Fruit fly (Drosophila melanogaster): ENCODE data around the gene Ibf2.

The Ibf2 gene

DNA sequence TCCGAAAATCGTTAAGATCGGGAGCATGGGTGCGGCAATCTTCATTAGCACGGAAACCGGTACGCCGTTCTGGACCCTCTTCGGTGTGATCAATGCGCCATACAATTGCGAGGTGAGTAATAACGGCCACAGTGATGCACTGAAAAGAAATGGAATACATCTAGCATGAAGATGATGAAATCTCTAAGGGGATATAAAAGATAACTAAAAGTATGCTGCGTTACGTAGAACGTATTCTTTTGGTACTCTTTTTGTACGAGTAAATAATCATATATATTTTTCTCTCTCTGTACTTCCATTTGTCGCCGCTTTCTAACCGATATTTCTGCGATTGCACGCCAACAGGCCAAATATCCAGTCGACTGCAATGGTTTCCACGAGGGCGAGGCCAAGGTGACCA, 7.4 kb downstream of the Ibf2 start (continued):
- TF ChIP-seq CG6163 (GFP tag; IDR thresholded peaks at IDR 0.05) = peak; percentile 93
- no peak for TF ChIP-seq fkh (GFP tag; optimal IDR thresholded peaks at IDR 0.05)
- TF ChIP-seq lz (GFP tag; optimal IDR thresholded peaks at IDR 0.05) = peak; percentile 92
- TF ChIP-seq vri (GFP tag; optimal IDR thresholded peaks at IDR 0.05) = no peak
- TF ChIP-seq Lpt (GFP tag; optimal IDR thresholded peaks at IDR 0.05) = peak; percentile 87
- TF ChIP-seq CG9139 (GFP tag; optimal IDR thresholded peaks at IDR 0.05) = peak; percentile 34
- peak; percentile 85 for TF ChIP-seq Ets21C (GFP tag; optimal IDR thresholded peaks at IDR 0.05)
- peak; percentile 92 for TF ChIP-seq CG32006 (GFP tag; optimal IDR thresholded peaks at IDR 0.05)
- TF ChIP-seq Eip78C (GFP tag) = peak; percentile 96
- TF ChIP-seq CG4318 (GFP tag; optimal IDR thresholded peaks at IDR 0.05) = peak; percentile 82
- peak; percentile 79 for TF ChIP-seq CG8632 (GFP tag; optimal IDR thresholded peaks at IDR 0.05)
- TF ChIP-seq Blimp-1 (GFP tag; optimal IDR thresholded peaks at IDR 0.05) = peak; percentile 67
- peak; percentile 92 for TF ChIP-seq cyc (GFP tag; optimal IDR thresholded peaks at IDR 0.05)
- no peak for TF ChIP-seq CG6276 (GFP tag; optimal IDR thresholded peaks at IDR 0.05)
- TF ChIP-seq CG10631 (GFP tag; optimal IDR thresholded peaks at IDR 0.05) = peak; percentile 88
- peak; percentile 54 for TF ChIP-seq CG1621 (tag; optimal IDR thresholded peaks at IDR 0.05)
- peak; percentile 86 for TF ChIP-seq CG6854 (GFP tag; optimal IDR thresholded peaks at IDR 0.05)
- TF ChIP-seq Sox102F (GFP tag; optimal IDR thresholded peaks at IDR 0.05) = peak; percentile 92
- no peak for TF ChIP-seq svp (GFP tag)
- peak; percentile 71 for TF ChIP-seq CG8319 (GFP tag; optimal IDR thresholded peaks at IDR 0.05)
- TF ChIP-seq CG11902 (GFP tag; optimal IDR thresholded peaks at IDR 0.05) = peak; percentile 70
- TF ChIP-seq fd85E (GFP tag; optimal IDR thresholded peaks at IDR 0.05) = peak; percentile 26
- TF ChIP-seq ss (GFP tag; optimal IDR thresholded peaks at IDR 0.05) = peak; percentile 44 to 47
- TF ChIP-seq CG10669 (GFP tag; optimal IDR thresholded peaks at IDR 0.05) = peak; percentile 71
- peak; percentile 87 for TF ChIP-seq pdm3 (GFP tag; optimal IDR thresholded peaks at IDR 0.05)
- TF ChIP-seq Smox (GFP tag; optimal IDR thresholded peaks at IDR 0.05) = peak; percentile 92
- TF ChIP-seq CG8119 (GFP tag; IDR thresholded peaks at IDR 0.05) = peak; percentile 91
- TF ChIP-seq Sox14 (GFP tag; optimal IDR thresholded peaks at IDR 0.05) = peak; percentile 89
- TF ChIP-seq Eip93F (GFP tag; optimal IDR thresholded peaks at IDR 0.05) = peak; percentile 84
- peak; percentile 93 for TF ChIP-seq topi (GFP tag; optimal IDR thresholded peaks at IDR 0.05)
- peak; percentile 71 for TF ChIP-seq CG11762 (GFP tag; optimal IDR thresholded peaks at IDR 0.05; ENCODE audit: insufficient read depth)
- TF ChIP-seq CG6808 (GFP tag; optimal IDR thresholded peaks at IDR 0.05) = peak; percentile 56
- peak; percentile 91 for TF ChIP-seq CG15336 (GFP tag; IDR thresholded peaks at IDR 0.05)
- TF ChIP-seq Sox15 (GFP tag; optimal IDR thresholded peaks at IDR 0.05) = peak; percentile 77
- peak; percentile 82 for TF ChIP-seq CG34406 (GFP tag; optimal IDR thresholded peaks at IDR 0.05)
- TF ChIP-seq CG6792 (GFP tag; optimal IDR thresholded peaks at IDR 0.05) = peak; percentile 89
- TF ChIP-seq dsx (GFP tag; optimal IDR thresholded peaks at IDR 0.05; ENCODE audit: poor library complexity, severe bottlenecking) = peak; percentile 56
- no peak for TF ChIP-seq Hr38 (GFP tag; optimal IDR thresholded peaks at IDR 0.05)
- TF ChIP-seq Hr4 (GFP tag; optimal IDR thresholded peaks at IDR 0.05) = peak; percentile 92
- TF ChIP-seq CG3032 (tag; optimal IDR thresholded peaks at IDR 0.05) = peak; percentile 71
- TF ChIP-seq CG3919 (GFP tag; optimal IDR thresholded peaks at IDR 0.05) = peak; percentile 91

DNA sequence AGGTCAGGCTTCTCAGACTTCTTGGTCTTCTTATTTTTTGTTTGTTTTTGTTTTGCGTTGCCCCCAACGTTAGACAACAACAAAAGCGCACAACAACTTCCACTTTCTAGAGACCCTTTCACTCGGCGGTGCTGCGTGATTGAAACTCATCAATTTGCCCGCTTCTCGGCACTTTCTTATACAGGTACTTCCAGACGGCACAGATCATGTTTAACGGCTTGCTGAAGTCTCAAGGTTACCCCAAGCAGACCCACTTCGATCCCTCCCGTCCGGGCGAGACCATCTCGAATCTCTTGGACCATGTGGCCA, 8.6 kb downstream of the Ibf2 start:
- TF ChIP-seq Eip78C (GFP tag) (peak; percentile 35), fd59A (GFP tag; optimal IDR thresholded peaks at IDR 0.05) (no peak), Eip93F (GFP tag; optimal IDR thresholded peaks at IDR 0.05) (no peak), Blimp-1 (GFP tag; optimal IDR thresholded peaks at IDR 0.05) (peak; percentile 85), CG11762 (GFP tag; optimal IDR thresholded peaks at IDR 0.05; ENCODE audit: insufficient read depth) (no peak), CG3032 (tag; optimal IDR thresholded peaks at IDR 0.05) (no peak), Ets21C (GFP tag; optimal IDR thresholded peaks at IDR 0.05) (no peak)
